Fruit fly (Drosophila melanogaster) whole organism, wandering third instar larva: ENCODE measurements around the gene UQCR-14L.

Experiments used
- Abd-B ChIP-seq: fragments of >200 bp; optimal IDR thresholded peaks from 2 replicates; lab custom pipeline; 2017; ENCODE audit warnings: missing biosample characterization, missing genetic modification characterization
- CG32264 ChIP-seq: fragments of 200-800 bp; sonication (Bioruptor generic); optimal IDR thresholded peaks from 2 replicates; lab custom pipeline; 2016; ENCODE audit warnings: missing biosample characterization, missing genetic modification characterization
- CG9705 ChIP-seq: fragments of 200-800 bp; sonication (Bioruptor generic); optimal IDR thresholded peaks from 2 replicates; lab custom pipeline; 2018; ENCODE audit warnings: missing biosample characterization, mild to moderate bottlenecking, missing genetic modification characterization
- CrebA ChIP-seq: fragments of 200-800 bp; sonication (Bioruptor generic); optimal IDR thresholded peaks from 2 replicates; lab custom pipeline; 2016; ENCODE audit warnings: missing biosample characterization, mild to moderate bottlenecking, missing genetic modification characterization, borderline replicate concordance
- Dfd ChIP-seq: fragments of >200 bp; optimal IDR thresholded peaks from 2 replicates; lab custom pipeline; 2017; ENCODE audit warnings: missing biosample characterization, missing genetic modification characterization
- Dif ChIP-seq: fragments of 200-275, 200-300 bp; sonication (Bioruptor generic); optimal IDR thresholded peaks from 2 replicates; lab custom pipeline; 2018; ENCODE audit warnings: missing biosample characterization, missing genetic modification characterization; ENCODE audit not compliant: partially characterized antibody
- GATAd ChIP-seq: sonication (Bioruptor generic); optimal IDR thresholded peaks from 2 replicates; lab custom pipeline; 2016; ENCODE audit warnings: missing biosample characterization, missing genetic modification characterization
- HLH106 ChIP-seq: fragments of 200-800 bp; optimal IDR thresholded peaks from 3 replicates; lab custom pipeline; 2019; ENCODE audit warnings: missing biosample characterization, mild to moderate bottlenecking, missing genetic modification characterization, moderate library complexity
- Hnf4 ChIP-seq: fragments of 200-800 bp; sonication (Bioruptor generic); optimal IDR thresholded peaks from 2 replicates; lab custom pipeline; 2016; ENCODE audit warnings: missing biosample characterization, mild to moderate bottlenecking, missing genetic modification characterization
- Hr78 ChIP-seq: fragments of >200 bp; optimal IDR thresholded peaks from 2 replicates; lab custom pipeline; 2017; ENCODE audit warnings: missing biosample characterization, missing genetic modification characterization
- Hr83 ChIP-seq: fragments of 200-300 bp; sonication (Bioruptor generic); optimal IDR thresholded peaks from 2 replicates; lab custom pipeline; 2016; ENCODE audit warnings: missing biosample characterization, mild to moderate bottlenecking, missing genetic modification characterization, moderate library complexity; ENCODE audit not compliant: poor library complexity, severe bottlenecking
- Mio ChIP-seq: sonication (Bioruptor generic); optimal IDR thresholded peaks from 2 replicates; lab custom pipeline; 2016; ENCODE audit warnings: missing biosample characterization, missing genetic modification characterization
- Myc ChIP-seq: fragments of >200 bp; optimal IDR thresholded peaks from 2 replicates; lab custom pipeline; 2017
- N ChIP-seq: fragments of >200 bp; optimal IDR thresholded peaks from 2 replicates; lab custom pipeline; 2018; ENCODE audit warnings: missing biosample characterization, missing external identifiers, missing genetic modification characterization
- OdsH ChIP-seq: fragments of 200-800 bp; sonication (Bioruptor generic); optimal IDR thresholded peaks from 2 replicates; lab custom pipeline; 2016; ENCODE audit warnings: missing biosample characterization, mild to moderate bottlenecking, missing genetic modification characterization
- Rel ChIP-seq, 2 experiments: fragments of 200-800 bp; sonication (Bioruptor generic) in 1 of 2; optimal IDR thresholded peaks; 2 replicates in 1 of 2; 3 replicates in 1 of 2; lab custom pipeline; 2016 to 2019; ENCODE audit warnings: mild to moderate bottlenecking in 2 of 2, missing biosample characterization in 2 of 2, missing genetic modification characterization in 2 of 2, moderate library complexity in 1 of 2
- Sp1 ChIP-seq: fragments of 200-800 bp; sonication (Bioruptor generic); optimal IDR thresholded peaks from 3 replicates; lab custom pipeline; 2019; ENCODE audit warnings: missing biosample characterization, mild to moderate bottlenecking, missing genetic modification characterization, moderate library complexity
- Vsx2 ChIP-seq: fragments of 200-300, 225-300 bp; sonication (Bioruptor generic); optimal IDR thresholded peaks from 2 replicates; lab custom pipeline; 2018; ENCODE audit warnings: missing biosample characterization, missing genetic modification characterization; ENCODE audit not compliant: partially characterized antibody
- br ChIP-seq: fragments of 200-800 bp; sonication (Bioruptor generic); optimal IDR thresholded peaks from 2 replicates; lab custom pipeline; 2016; ENCODE audit warnings: missing biosample characterization, missing genetic modification characterization
- dl ChIP-seq, 2 experiments: fragments of 175-275, 200-275 bp in 1 of 2; fragments of 200-275 bp in 1 of 2; sonication (Bioruptor generic); optimal IDR thresholded peaks; lab custom pipeline; 2018; ENCODE audit warnings: mild to moderate bottlenecking in 2 of 2, missing biosample characterization in 2 of 2, missing genetic modification characterization in 2 of 2, moderate library complexity in 2 of 2; ENCODE audit not compliant: partially characterized antibody in 2 of 2, insufficient read depth in 1 of 2
- dmrt93B ChIP-seq: fragments of 200-800 bp; sonication (Bioruptor generic); optimal IDR thresholded peaks from 2 replicates; lab custom pipeline; 2018; ENCODE audit warnings: missing biosample characterization, mild to moderate bottlenecking, missing genetic modification characterization
- dsf ChIP-seq: sonication (Bioruptor generic); optimal IDR thresholded peaks from 2 replicates; lab custom pipeline; 2016; ENCODE audit warnings: missing biosample characterization, missing genetic modification characterization, borderline replicate concordance
- ey ChIP-seq: fragments of 200-800 bp; sonication (Bioruptor generic); optimal IDR thresholded peaks from 2 replicates; lab custom pipeline; 2016; ENCODE audit warnings: missing biosample characterization, missing genetic modification characterization
- foxo ChIP-seq, 2 experiments: fragments of 200-800 bp; sonication (Bioruptor generic); optimal IDR thresholded peaks; 2 replicates in 1 of 2; 3 replicates in 1 of 2; lab custom pipeline; 2016 to 2017; ENCODE audit warnings: missing biosample characterization in 2 of 2, missing genetic modification characterization in 2 of 2
- fru ChIP-seq: fragments of 200-800 bp; sonication (Bioruptor generic); optimal IDR thresholded peaks from 3 replicates; lab custom pipeline; 2016; ENCODE audit warnings: missing biosample characterization, mild to moderate bottlenecking, missing genetic modification characterization
- h ChIP-seq: fragments of 200-800 bp; sonication (Bioruptor generic); optimal IDR thresholded peaks from 3 replicates; lab custom pipeline; 2016; ENCODE audit warnings: missing biosample characterization, mild to moderate bottlenecking, missing genetic modification characterization
- jim ChIP-seq: fragments of 175-275, 200-325 bp; sonication (Bioruptor generic); optimal IDR thresholded peaks from 2 replicates; lab custom pipeline; 2016; ENCODE audit warnings: missing biosample characterization, mild to moderate bottlenecking, missing genetic modification characterization
- lola ChIP-seq: fragments of >200 bp; optimal IDR thresholded peaks from 2 replicates; lab custom pipeline; 2017; ENCODE audit warnings: missing biosample characterization, missing genetic modification characterization
- pan ChIP-seq: fragments of >200 bp; optimal IDR thresholded peaks from 2 replicates; lab custom pipeline; 2017
- psq ChIP-seq: fragments of 200-800 bp; sonication (Bioruptor generic); optimal IDR thresholded peaks from 3 replicates; lab custom pipeline; 2017; ENCODE audit warnings: missing biosample characterization, mild to moderate bottlenecking, missing genetic modification characterization, moderate library complexity
- rgr ChIP-seq: fragments of 200-800 bp; sonication (Bioruptor generic); optimal IDR thresholded peaks from 3 replicates; lab custom pipeline; 2016; ENCODE audit warnings: missing biosample characterization, mild to moderate bottlenecking, missing genetic modification characterization
- sage ChIP-seq: fragments of 200-800 bp; sonication (Bioruptor generic); optimal IDR thresholded peaks from 2 replicates; lab custom pipeline; 2016; ENCODE audit warnings: missing biosample characterization, mild to moderate bottlenecking, missing genetic modification characterization
- sv ChIP-seq: fragments of 200-800 bp; sonication (Bioruptor generic); optimal IDR thresholded peaks from 3 replicates; lab custom pipeline; 2016; ENCODE audit warnings: missing biosample characterization, missing genetic modification characterization
- usp ChIP-seq: fragments of >200 bp; optimal IDR thresholded peaks from 2 replicates; lab custom pipeline; 2017; ENCODE audit warnings: missing biosample characterization, missing genetic modification characterization
- woc ChIP-seq: sonication (Bioruptor generic); optimal IDR thresholded peaks from 2 replicates; lab custom pipeline; 2016; ENCODE audit warnings: missing biosample characterization, mild to moderate bottlenecking, missing genetic modification characterization

The UQCR-14L gene

DNA sequence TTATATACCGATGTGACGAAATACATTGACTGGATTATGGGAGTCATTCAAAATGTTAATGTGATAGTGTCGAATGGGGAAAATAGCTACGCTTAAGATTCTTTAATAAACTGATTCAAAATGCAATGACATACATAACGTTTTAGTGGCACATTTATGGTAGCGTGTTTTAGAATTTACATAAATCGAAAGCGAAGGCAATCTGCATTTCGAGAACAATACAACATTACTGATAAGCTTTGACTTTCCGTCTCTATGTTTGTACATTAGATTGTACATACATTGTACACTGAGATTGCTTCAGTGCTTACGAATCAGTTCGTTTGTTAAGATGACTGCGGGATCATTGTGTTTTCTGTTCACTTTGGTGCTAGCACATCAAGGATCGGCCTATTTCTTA lies 10.4 kb upstream of the UQCR-14L start, which contains the start of gene CG34437:
TSS of gene CG34437 (plus strand) at position 301 of the 400 bp plus-strand sequence.
- TF ChIP-seq Sp1 (GFP tag; lab: Kevin White, UChicago) = no peak
- no peak for TF ChIP-seq Vsx2
- no peak for TF ChIP-seq ey
- TF ChIP-seq dmrt93B (GFP tag; lab: Kevin White, UChicago) = no peak
- TF ChIP-seq HLH106 = no peak
- no peak for TF ChIP-seq sv
- TF ChIP-seq Rel (GFP tag; optimal IDR thresholded peaks at IDR 0.05; lab: Kevin White, UChicago) = no peak
- TF ChIP-seq Rel (tag; optimal IDR thresholded peaks at IDR 0.05; lab: Kevin White, UChicago) = no peak
- no peak for TF ChIP-seq GATAd (GFP tag; lab: Kevin White, UChicago)
- TF ChIP-seq Dfd = no peak
- no peak for TF ChIP-seq dsf (GFP tag; lab: Kevin White, UChicago)
- TF ChIP-seq foxo (GFP tag; optimal IDR thresholded peaks at IDR 0.05; lab: Kevin White, UChicago) = no peak
- no peak for TF ChIP-seq lola (GFP tag; lab: Kevin White, UChicago)
- TF ChIP-seq Myc = no peak
- no peak for TF ChIP-seq sage (GFP tag; lab: Kevin White, UChicago)
- TF ChIP-seq Hnf4 (GFP tag; lab: Kevin White, UChicago) = no peak
- TF ChIP-seq pan (lab: Kevin White, UChicago) = no peak
- no peak for TF ChIP-seq OdsH (GFP tag; lab: Kevin White, UChicago)
- no peak for TF ChIP-seq Mio
- TF ChIP-seq Abd-B (GFP tag; lab: Kevin White, UChicago) = no peak
- TF ChIP-seq dl (GFP tag; optimal IDR thresholded peaks at IDR 0.05; lab: Kevin White, UChicago; ENCODE audit: insufficient read depth in 1 of 2, partially characterized antibody in 2 of 2) = no peak

DNA sequence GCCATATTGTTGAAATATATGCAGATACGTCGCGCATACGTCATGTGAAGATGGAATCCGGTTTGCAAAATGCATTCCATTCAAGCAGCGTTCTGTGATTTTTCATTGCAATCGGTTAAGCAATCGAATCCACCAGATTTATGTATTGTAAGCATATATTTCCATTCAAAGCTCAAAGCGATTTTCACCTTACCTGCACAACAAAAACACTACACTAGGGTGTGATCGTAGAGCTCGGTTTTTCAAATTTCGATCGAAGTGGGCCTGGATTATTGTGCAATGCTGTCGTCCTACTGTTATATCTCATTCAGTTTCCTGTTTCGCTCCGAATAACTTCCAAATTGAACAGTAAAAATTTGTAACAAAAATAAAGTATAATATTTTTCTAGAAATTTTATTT lies 2.8 kb upstream of the UQCR-14L start, which contains the start of gene Mst98Ca:
TSS of gene Mst98Ca (plus strand) at position 301 of the 400 bp plus-strand sequence.
- TF ChIP-seq CG32264 (GFP tag; lab: Kevin White, UChicago) = no peak
- TF ChIP-seq ey = no peak
- no peak for TF ChIP-seq N
- no peak for TF ChIP-seq rgr
- TF ChIP-seq Abd-B (GFP tag; lab: Kevin White, UChicago) = no peak
- no peak for TF ChIP-seq OdsH (GFP tag; lab: Kevin White, UChicago)
- TF ChIP-seq Hr78 (GFP tag; lab: Kevin White, UChicago) = no peak
- no peak for TF ChIP-seq pan (lab: Kevin White, UChicago)
- no peak for TF ChIP-seq woc
- TF ChIP-seq usp (GFP tag; lab: Kevin White, UChicago) = no peak
- no peak for TF ChIP-seq CrebA (GFP tag; lab: Kevin White, UChicago)
- TF ChIP-seq Myc = no peak
- TF ChIP-seq Vsx2 = no peak
- no peak for TF ChIP-seq h (GFP tag; lab: Kevin White, UChicago)
- TF ChIP-seq GATAd (GFP tag; lab: Kevin White, UChicago) = no peak
- TF ChIP-seq dmrt93B (GFP tag; lab: Kevin White, UChicago) = no peak
- no peak for TF ChIP-seq dsf (GFP tag; lab: Kevin White, UChicago)
- TF ChIP-seq Dif = no peak
- TF ChIP-seq Hr83 = no peak
- TF ChIP-seq Hnf4 (GFP tag; lab: Kevin White, UChicago) = no peak

DNA sequence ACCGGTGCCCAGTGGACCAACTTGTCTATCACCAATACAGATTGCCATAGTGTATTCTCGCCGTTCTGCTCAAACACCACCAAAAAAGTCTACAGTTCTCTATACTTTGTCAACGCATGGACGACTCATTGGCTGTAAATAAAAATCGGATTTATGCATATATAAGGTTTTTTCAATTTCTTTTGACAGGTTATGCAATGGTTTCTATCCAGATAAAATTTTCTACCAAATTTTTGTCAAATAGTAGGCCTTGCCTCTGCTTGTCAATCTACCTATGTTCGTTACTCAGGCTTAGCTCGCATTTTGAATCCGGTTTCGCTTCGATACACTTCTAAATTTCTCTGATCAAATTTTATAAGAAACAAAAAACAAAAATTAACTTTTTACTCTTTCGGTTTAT lies 1.4 kb upstream of the UQCR-14L start, which contains the start of gene Mst98Cb:
TSS of gene Mst98Cb (plus strand) at position 301 of the 400 bp plus-strand sequence.
- TF ChIP-seq lola (GFP tag; lab: Kevin White, UChicago) = no peak
- no peak for TF ChIP-seq rgr
- TF ChIP-seq sage (GFP tag; lab: Kevin White, UChicago) = no peak
- no peak for TF ChIP-seq GATAd (GFP tag; lab: Kevin White, UChicago)
- no peak for TF ChIP-seq Sp1 (GFP tag; lab: Kevin White, UChicago)
- no peak for TF ChIP-seq OdsH (GFP tag; lab: Kevin White, UChicago)
- no peak for TF ChIP-seq h (GFP tag; lab: Kevin White, UChicago)
- no peak for TF ChIP-seq psq (GFP tag; lab: Kevin White, UChicago)
- no peak for TF ChIP-seq usp (GFP tag; lab: Kevin White, UChicago)
- no peak for TF ChIP-seq CG9705 (GFP tag; lab: Kevin White, UChicago)
- TF ChIP-seq fru (GFP tag; lab: Kevin White, UChicago) = no peak
- no peak for TF ChIP-seq dl (GFP tag; optimal IDR thresholded peaks at IDR 0.05; lab: Kevin White, UChicago; ENCODE audit: insufficient read depth in 1 of 2, partially characterized antibody in 2 of 2)
- TF ChIP-seq Vsx2 = no peak

- no peak for TF ChIP-seq foxo (GFP tag; optimal IDR thresholded peaks at IDR 0.05; lab: Kevin White, UChicago)
- TF ChIP-seq usp (GFP tag; lab: Kevin White, UChicago) = no peak
- TF ChIP-seq rgr = no peak
- TF ChIP-seq dsf (GFP tag; lab: Kevin White, UChicago) = no peak
- no peak for TF ChIP-seq sv
- no peak for TF ChIP-seq CrebA (GFP tag; lab: Kevin White, UChicago)
- TF ChIP-seq dl (GFP tag; optimal IDR thresholded peaks at IDR 0.05; lab: Kevin White, UChicago; ENCODE audit: insufficient read depth in 1 of 2, partially characterized antibody in 2 of 2) = no peak
- TF ChIP-seq woc = no peak
- no peak for TF ChIP-seq ey
- TF ChIP-seq pan (lab: Kevin White, UChicago) = no peak
- TF ChIP-seq jim (GFP tag; lab: Kevin White, UChicago) = no peak
- TF ChIP-seq Mio = no peak
- no peak for TF ChIP-seq N
- no peak for TF ChIP-seq Hr78 (GFP tag; lab: Kevin White, UChicago)
- TF ChIP-seq Hr83 = no peak
- no peak for TF ChIP-seq Abd-B (GFP tag; lab: Kevin White, UChicago)
- TF ChIP-seq br (GFP tag; lab: Kevin White, UChicago) = no peak
Measured at dm6 chr3R:28297513-28297912, 3.7 kb downstream of the UQCR-14L start.
